Fruit fly (Drosophila melanogaster) whole organism, embryonic: ENCODE measurements around the gene CG31321.

Experiments used
- CG11695 ChIP-seq: fragments of 200-800 bp; sonication (Bioruptor generic); IDR thresholded peaks from 3 replicates; pipeline ENCODE4 v1.3.6; 2022; ENCODE audit warnings: missing biosample characterization, missing genetic modification characterization
- CG12155 ChIP-seq: fragments of 200-800 bp; sonication (Bioruptor generic); optimal IDR thresholded peaks from 3 replicates; lab custom pipeline; 2016; ENCODE audit warnings: missing biosample characterization, missing genetic modification characterization
- CG12236 ChIP-seq: fragments of 200-800 bp; sonication (Bioruptor generic); optimal IDR thresholded peaks from 2 replicates; lab custom pipeline; 2016; ENCODE audit warnings: missing biosample characterization, missing genetic modification characterization
- CG12659 ChIP-seq: fragments of 200-800 bp; sonication (Bioruptor generic); optimal IDR thresholded peaks from 3 replicates; lab custom pipeline; 2017; ENCODE audit warnings: mild to moderate bottlenecking, missing biosample characterization, missing genetic modification reagents, missing genetic modification characterization
- CG13624 ChIP-seq: fragments of 200-800 bp; sonication (Bioruptor generic); optimal IDR thresholded peaks from 2 replicates; lab custom pipeline; 2016; ENCODE audit warnings: missing biosample characterization, missing genetic modification characterization
- CG16815 ChIP-seq: fragments of 200-800 bp; sonication (Bioruptor generic); optimal IDR thresholded peaks from 3 replicates; lab custom pipeline; 2017; ENCODE audit warnings: missing biosample characterization, mild to moderate bottlenecking, missing genetic modification characterization
- CG17361 ChIP-seq: fragments of 200-800 bp; sonication (Bioruptor generic); IDR thresholded peaks from 3 replicates; pipeline ENCODE4 v1.3.6; 2022; ENCODE audit warnings: missing biosample characterization, missing genetic modification characterization
- CG17829 ChIP-seq: fragments of 200-800 bp; optimal IDR thresholded peaks from 2 replicates; lab custom pipeline; 2019; ENCODE audit warnings: missing biosample characterization, mild to moderate bottlenecking, missing genetic modification characterization, moderate library complexity
- CG3838 ChIP-seq: fragments of 200-800 bp; sonication (Bioruptor generic); optimal IDR thresholded peaks from 3 replicates; lab custom pipeline; 2016; ENCODE audit warnings: missing biosample characterization, missing genetic modification characterization
- CG4617 ChIP-seq: fragments of 200-800 bp; sonication (Bioruptor generic); optimal IDR thresholded peaks from 3 replicates; lab custom pipeline; 2016; ENCODE audit warnings: missing biosample characterization, missing genetic modification characterization, borderline replicate concordance
- CG4707 ChIP-seq: fragments of 200-800 bp; sonication (Bioruptor generic); optimal IDR thresholded peaks from 2 replicates; lab custom pipeline; 2018; ENCODE audit warnings: missing biosample characterization, mild to moderate bottlenecking, missing genetic modification characterization, moderate library complexity
- CG6654 ChIP-seq: fragments of 200-800 bp; sonication (Bioruptor generic); optimal IDR thresholded peaks from 2 replicates; lab custom pipeline; 2017; ENCODE audit warnings: missing biosample characterization, mild to moderate bottlenecking, missing genetic modification characterization
- CG6683 ChIP-seq: fragments of 200-800 bp; sonication (Bioruptor generic); optimal IDR thresholded peaks from 2 replicates; lab custom pipeline; 2017; ENCODE audit warnings: missing biosample characterization, mild to moderate bottlenecking, missing genetic modification characterization, missing genetic modification reagents
- CG6765 ChIP-seq: fragments of 200-800 bp; sonication (Bioruptor generic); optimal IDR thresholded peaks from 3 replicates; lab custom pipeline; 2017; ENCODE audit warnings: missing biosample characterization, mild to moderate bottlenecking, missing genetic modification characterization
- CG6791 ChIP-seq: fragments of 200-800 bp; sonication (Bioruptor generic); IDR thresholded peaks from 3 replicates; pipeline ENCODE4 v1.3.6; 2022; ENCODE audit warnings: missing biosample characterization, missing genetic modification characterization; ENCODE audit not compliant: partially characterized antibody
- CG7786 ChIP-seq: fragments of 200-800 bp; sonication (Bioruptor generic); optimal IDR thresholded peaks from 2 replicates; lab custom pipeline; 2016; ENCODE audit warnings: missing biosample characterization, missing genetic modification characterization
- CG7839 ChIP-seq: fragments of 200-800 bp; sonication (Bioruptor generic); optimal IDR thresholded peaks from 3 replicates; lab custom pipeline; 2018; ENCODE audit warnings: missing biosample characterization, mild to moderate bottlenecking, missing genetic modification characterization, moderate library complexity
- CG8765 ChIP-seq: fragments of 200-800 bp; sonication (Bioruptor generic); IDR thresholded peaks from 2 replicates; pipeline ENCODE4 v1.3.6; 2022; ENCODE audit warnings: missing biosample characterization, missing genetic modification characterization
- CG9797 ChIP-seq: fragments of 200-800 bp; sonication (Bioruptor generic); optimal IDR thresholded peaks from 3 replicates; lab custom pipeline; 2018; ENCODE audit warnings: missing biosample characterization, mild to moderate bottlenecking, missing genetic modification characterization
- CTCF ChIP-seq: fragments of 200-800 bp; sonication (Bioruptor generic); optimal IDR thresholded peaks from 2 replicates; lab custom pipeline; 2017; ENCODE audit warnings: missing biosample characterization, mild to moderate bottlenecking, missing genetic modification characterization, moderate library complexity
- Doc3 ChIP-seq: fragments of 200-800 bp; sonication (Bioruptor generic); IDR thresholded peaks from 3 replicates; pipeline ENCODE4 v1.3.6; 2022; ENCODE audit warnings: missing biosample characterization, missing genetic modification characterization; ENCODE audit not compliant: partially characterized antibody
- Eip74EF ChIP-seq, 2 experiments: fragments of 200-800 bp in 1 of 2; fragments of >200 bp in 1 of 2; sonication (Bioruptor generic) in 1 of 2; optimal IDR thresholded peaks; 2 replicates each; lab custom pipeline; 2017 to 2019; ENCODE audit warnings: missing biosample characterization in 2 of 2, missing genetic modification characterization in 2 of 2, mild to moderate bottlenecking in 1 of 2, moderate library complexity in 1 of 2
- Hr78 ChIP-seq, 2 experiments: fragments of 200-800 bp in 1 of 2; fragments of >200 bp in 1 of 2; sonication (Bioruptor generic) in 1 of 2; optimal IDR thresholded peaks; 2 replicates each; lab custom pipeline; 2017 to 2019; ENCODE audit warnings: missing biosample characterization in 2 of 2, missing genetic modification characterization in 2 of 2, mild to moderate bottlenecking in 1 of 2, moderate library complexity in 1 of 2
- NK7.1 ChIP-seq: fragments of 200-800 bp; sonication (Bioruptor generic); optimal IDR thresholded peaks from 3 replicates; lab custom pipeline; 2016; ENCODE audit warnings: missing biosample characterization, missing genetic modification characterization
- Oaz ChIP-seq: fragments of 200-800 bp; sonication (Bioruptor generic); IDR thresholded peaks from 2 replicates; pipeline ENCODE4 v1.3.6; 2022; ENCODE audit warnings: missing biosample characterization, missing genetic modification characterization
- Oli ChIP-seq: fragments of 200-800 bp; sonication (Bioruptor generic); optimal IDR thresholded peaks from 2 replicates; lab custom pipeline; 2018; ENCODE audit warnings: missing biosample characterization, mild to moderate bottlenecking, missing genetic modification characterization, moderate library complexity
- Opbp ChIP-seq: fragments of 200-800 bp; sonication (Bioruptor generic); IDR thresholded peaks from 3 replicates; pipeline ENCODE4 v1.3.6; 2022; ENCODE audit warnings: missing biosample characterization, missing genetic modification characterization; ENCODE audit not compliant: partially characterized antibody
- Optix ChIP-seq: fragments of 200-800 bp; sonication (Bioruptor generic); IDR thresholded peaks from 3 replicates; pipeline ENCODE4 v1.3.6; 2022; ENCODE audit warnings: missing biosample characterization, missing genetic modification characterization
- Sox100B ChIP-seq: fragments of 200-800 bp; sonication (Bioruptor generic); optimal IDR thresholded peaks from 3 replicates; lab custom pipeline; 2018; ENCODE audit warnings: missing biosample characterization, mild to moderate bottlenecking, missing genetic modification characterization
- Taf1 ChIP-seq: fragments of 200-800 bp; sonication (Bioruptor generic); IDR thresholded peaks from 2 replicates; pipeline ENCODE4 v1.3.6; 2022; ENCODE audit warnings: missing biosample characterization, missing genetic modification characterization
- abd-A ChIP-seq: fragments of 200-800 bp; sonication (Bioruptor generic); optimal IDR thresholded peaks from 3 replicates; lab custom pipeline; 2019; ENCODE audit warnings: missing biosample characterization, mild to moderate bottlenecking, missing genetic modification characterization, moderate library complexity
- bcd ChIP-seq: fragments of 200-800 bp; sonication (Bioruptor generic); optimal IDR thresholded peaks from 2 replicates; lab custom pipeline; 2017; ENCODE audit warnings: missing biosample characterization, mild to moderate bottlenecking, missing genetic modification characterization
- bowl ChIP-seq: fragments of 200-800 bp; sonication (Bioruptor generic); IDR thresholded peaks from 2 replicates; pipeline ENCODE4 v1.3.6; 2022; ENCODE audit warnings: missing biosample characterization, missing genetic modification characterization
- br ChIP-seq: fragments of >200 bp; optimal IDR thresholded peaks from 2 replicates; lab custom pipeline; 2017
- dmrt11E ChIP-seq: fragments of 200-800 bp; sonication (Bioruptor generic); optimal IDR thresholded peaks from 3 replicates; lab custom pipeline; 2018; ENCODE audit warnings: missing biosample characterization, mild to moderate bottlenecking, missing genetic modification characterization, moderate library complexity
- emc ChIP-seq: fragments of 200-800 bp; sonication (Bioruptor generic); optimal IDR thresholded peaks from 2 replicates; lab custom pipeline; 2016; ENCODE audit warnings: missing biosample characterization, missing genetic modification characterization
- fu2 ChIP-seq: fragments of 200-800 bp; sonication (Bioruptor generic); optimal IDR thresholded peaks from 2 replicates; lab custom pipeline; 2016; ENCODE audit warnings: missing biosample characterization, missing genetic modification characterization
- gem ChIP-seq: fragments of 200-800 bp; sonication (Bioruptor generic); optimal IDR thresholded peaks from 2 replicates; lab custom pipeline; 2019; ENCODE audit warnings: missing biosample characterization, mild to moderate bottlenecking, missing genetic modification characterization, moderate library complexity
- ind ChIP-seq: fragments of 200-800 bp; sonication (Bioruptor generic); optimal IDR thresholded peaks from 3 replicates; lab custom pipeline; 2016; ENCODE audit warnings: missing biosample characterization, missing genetic modification characterization
- ken ChIP-seq: fragments of 200-800 bp; sonication (Bioruptor generic); IDR thresholded peaks from 3 replicates; pipeline ENCODE4 v1.3.6; 2022; ENCODE audit warnings: missing biosample characterization, missing genetic modification characterization
- pho ChIP-seq: fragments of 200-800 bp; sonication (Bioruptor generic); optimal IDR thresholded peaks from 2 replicates; lab custom pipeline; 2016; ENCODE audit warnings: missing biosample characterization, missing genetic modification characterization
- prd ChIP-seq, 3 experiments: fragments of >200 bp in 2 of 3; fragments of 200-800 bp in 1 of 3; sonication (Bioruptor generic) in 1 of 3; optimal IDR thresholded peaks in 2 of 3; IDR thresholded peaks in 1 of 3; 2 replicates in 2 of 3; 3 replicates in 1 of 3; pipeline versions ENCODE4 v1.3.6 to Lab custom; 2017 to 2022; ENCODE audit warnings: missing biosample characterization in 1 of 3, missing genetic modification characterization in 1 of 3
- scrt ChIP-seq: fragments of 200-800 bp; sonication (Bioruptor generic); optimal IDR thresholded peaks from 2 replicates; lab custom pipeline; 2018; ENCODE audit warnings: missing biosample characterization, mild to moderate bottlenecking, missing genetic modification characterization, moderate library complexity
- slbo ChIP-seq: fragments of 200-800 bp; sonication (Bioruptor generic); IDR thresholded peaks from 2 replicates; pipeline ENCODE4 v1.3.6; 2022; ENCODE audit warnings: missing biosample characterization, missing genetic modification characterization
- slou ChIP-seq: fragments of 200-800 bp; sonication (Bioruptor generic); optimal IDR thresholded peaks from 3 replicates; lab custom pipeline; 2016; ENCODE audit warnings: missing biosample characterization, missing genetic modification characterization
- tap ChIP-seq: fragments of 200-800 bp; optimal IDR thresholded peaks from 3 replicates; lab custom pipeline; 2019; ENCODE audit warnings: missing biosample characterization, mild to moderate bottlenecking, missing genetic modification characterization, moderate library complexity
- tgo ChIP-seq: fragments of 200-800 bp; sonication (Bioruptor generic); IDR thresholded peaks from 3 replicates; pipeline ENCODE4 v1.3.6; 2022; ENCODE audit warnings: missing biosample characterization, missing genetic modification characterization
- unc-4 ChIP-seq: fragments of 200-800 bp; sonication (Bioruptor generic); IDR thresholded peaks from 2 replicates; pipeline ENCODE4 v1.3.6; 2022; ENCODE audit warnings: missing biosample characterization, missing genetic modification characterization; ENCODE audit not compliant: partially characterized antibody

Gene CG31321

dm6 chr3R:14327472-14328104 is 17.4 kb downstream of the CG31321 start, which contains the start of gene spn-B (continued):
- TF ChIP-seq unc-4 (GFP tag; lab: Robert Waterston, UW) = peak; percentile 48; the same call in 1 of the 2 replicates
- TF ChIP-seq CG17829 = peak; percentile 83
- TF ChIP-seq abd-A (tag; lab: Kevin White, UChicago) = no peak
- TF ChIP-seq br (lab: Kevin White, UChicago) = no peak
- peak; percentile 35 for TF ChIP-seq CG12236 (GFP tag; lab: Kevin White, UChicago)
- TF ChIP-seq Doc3 = 0 out of 3 replicates have a peak, but pooled peaks have one; percentile 37
- TF ChIP-seq CG9797 (GFP tag; lab: Kevin White, UChicago) = no peak
- TF ChIP-seq slou (GFP tag; lab: Kevin White, UChicago) = no peak
- peak; percentile 59 for TF ChIP-seq scrt (GFP tag; lab: Kevin White, UChicago)
- peak; percentile 53 for TF ChIP-seq pho (GFP tag; lab: Kevin White, UChicago)
- no peak for TF ChIP-seq prd (optimal IDR thresholded peaks at IDR 0.05; lab: Kevin White, UChicago)
- peak; percentile 59 for TF ChIP-seq prd (GFP tag; IDR thresholded peaks at IDR 0.05; lab: Robert Waterston, UW)
- peak; percentile 73 for TF ChIP-seq tgo (GFP tag; lab: Robert Waterston, UW)
- peak; percentile 21 for TF ChIP-seq emc (GFP tag; lab: Kevin White, UChicago)
- peak; percentile 84 for TF ChIP-seq NK7.1 (GFP tag; lab: Kevin White, UChicago)
- peak; percentile 83 for TF ChIP-seq CG7839 (tag; lab: Kevin White, UChicago)
- peak; percentile 67 for TF ChIP-seq CG12659 (GFP tag; lab: Kevin White, UChicago)
- peak; percentile 81 for TF ChIP-seq CG17361 (GFP tag; lab: Robert Waterston, UW)
- TF ChIP-seq CG7786 = peak; percentile 39
- peak; percentile 63 for TF ChIP-seq CG6683 (GFP tag; lab: Kevin White, UChicago)
- peak; percentile 70 for TF ChIP-seq slbo
- no peak for TF ChIP-seq Optix (GFP tag; lab: Robert Waterston, UW)
- TF ChIP-seq CG6791 (GFP tag; lab: Robert Waterston, UW) = 0 out of 3 replicates have a peak, but pooled peaks have one; percentile 7
- no peak for TF ChIP-seq Taf1 (GFP tag; lab: Robert Waterston, UW)
- TF ChIP-seq Oli (tag; lab: Kevin White, UChicago) = peak; percentile 79
- TF ChIP-seq ind (GFP tag; lab: Kevin White, UChicago) = peak; percentile 74
- no peak for TF ChIP-seq CG4617 (GFP tag; lab: Kevin White, UChicago)
- TF ChIP-seq tap = peak; percentile 66
- TF ChIP-seq CG6765 = peak; percentile 55
- TF ChIP-seq Opbp (GFP tag; lab: Robert Waterston, UW) = peak; percentile 49; the same call in 1 of the 3 replicates
- TF ChIP-seq Eip74EF (GFP tag; optimal IDR thresholded peaks at IDR 0.05; lab: Kevin White, UChicago) = peak in 1 of 2 experiments; percentile 74
- TF ChIP-seq fu2 (GFP tag; lab: Kevin White, UChicago) = peak; percentile 55
- TF ChIP-seq Hr78 (GFP tag; optimal IDR thresholded peaks at IDR 0.05; lab: Kevin White, UChicago) = peak in 1 of 2 experiments; percentile 15
- peak; percentile 59 for TF ChIP-seq CG4707
- peak; percentile 78 for TF ChIP-seq CG11695 (GFP tag; lab: Robert Waterston, UW)
- 0 out of 3 replicates have a peak, but pooled peaks have one; percentile 3 for TF ChIP-seq ken (GFP tag; lab: Robert Waterston, UW)
- peak; percentile 13 for TF ChIP-seq CG3838
- TF ChIP-seq CG13624 (GFP tag; lab: Kevin White, UChicago) = peak; percentile 78
- peak; percentile 82 for TF ChIP-seq Sox100B (GFP tag; lab: Kevin White, UChicago)
- peak; percentile 57 for TF ChIP-seq CG16815 (GFP tag; lab: Kevin White, UChicago)
- TF ChIP-seq dmrt11E (tag; lab: Kevin White, UChicago) = peak; percentile 77
- TF ChIP-seq CG12155 = peak; percentile 63
- peak; percentile 87 for TF ChIP-seq gem (tag; lab: Kevin White, UChicago)
- TF ChIP-seq CG8765 = peak; percentile 15; the same call in 1 of the 2 replicates
- TF ChIP-seq bcd (GFP tag; lab: Kevin White, UChicago) = peak; percentile 75
- TF ChIP-seq CG6654 (GFP tag; lab: Kevin White, UChicago) = peak; percentile 30
- 0 out of 2 replicates have a peak, but pooled peaks have one; percentile 38 for TF ChIP-seq bowl (GFP tag; lab: Robert Waterston, UW)
- peak; percentile 49 for TF ChIP-seq CTCF (GFP tag; lab: Kevin White, UChicago)
- TF ChIP-seq Oaz (GFP tag; lab: Robert Waterston, UW) = peak; percentile 42; the same call in 1 of the 2 replicates
